Fruit fly (Drosophila melanogaster) whole organism, embryonic: ENCODE results near the gene eas.

Experiments
- ATbp ChIP-seq: fragments of 200-800 bp; sonication (Bioruptor generic); optimal IDR thresholded peaks from 2 replicates; lab custom pipeline; 2017; ENCODE audit warnings: missing biosample characterization, mild to moderate bottlenecking, missing genetic modification characterization, missing genetic modification reagents
- B-H2 ChIP-seq: fragments of 200-800 bp; sonication (Bioruptor generic); optimal IDR thresholded peaks from 2 replicates; lab custom pipeline; 2018; ENCODE audit warnings: missing biosample characterization, mild to moderate bottlenecking, missing genetic modification characterization
- CG12769 ChIP-seq: fragments of 200-800 bp; sonication (Bioruptor generic); optimal IDR thresholded peaks from 2 replicates; lab custom pipeline; 2019; ENCODE audit warnings: missing biosample characterization, mild to moderate bottlenecking, missing genetic modification characterization, moderate library complexity
- CG13894 ChIP-seq: fragments of 200-800 bp; sonication (Bioruptor generic); optimal IDR thresholded peaks from 3 replicates; lab custom pipeline; 2018; ENCODE audit warnings: missing biosample characterization, mild to moderate bottlenecking, missing genetic modification characterization, moderate library complexity
- CG14710 ChIP-seq: fragments of 200-800 bp; sonication (Bioruptor generic); optimal IDR thresholded peaks from 3 replicates; lab custom pipeline; 2019; ENCODE audit warnings: missing biosample characterization, mild to moderate bottlenecking, missing genetic modification characterization, moderate library complexity
- CG15601 ChIP-seq: fragments of 200-800 bp; sonication (Bioruptor generic); optimal IDR thresholded peaks from 3 replicates; lab custom pipeline; 2019; ENCODE audit warnings: missing biosample characterization, mild to moderate bottlenecking, missing genetic modification characterization, moderate library complexity
- CG17328 ChIP-seq: fragments of 200-800 bp; sonication (Bioruptor generic); IDR thresholded peaks from 2 replicates; pipeline ENCODE4 v1.3.6; 2022; ENCODE audit warnings: missing biosample characterization, missing genetic modification characterization
- CG1832 ChIP-seq: fragments of 200-800 bp; sonication (Bioruptor generic); optimal IDR thresholded peaks from 2 replicates; lab custom pipeline; 2017; ENCODE audit warnings: missing biosample characterization, mild to moderate bottlenecking, missing genetic modification characterization, inconsistent platforms
- CG30020 ChIP-seq: fragments of 200-800 bp; optimal IDR thresholded peaks from 2 replicates; lab custom pipeline; 2019; ENCODE audit warnings: missing biosample characterization, mild to moderate bottlenecking, missing genetic modification characterization, moderate library complexity
- CG42726 ChIP-seq: fragments of 200-800 bp; sonication (Bioruptor generic); IDR thresholded peaks from 2 replicates; pipeline ENCODE4 v1.3.6; 2022; ENCODE audit warnings: missing biosample characterization, missing genetic modification characterization; ENCODE audit not compliant: partially characterized antibody
- CG6765 ChIP-seq: fragments of 200-800 bp; sonication (Bioruptor generic); optimal IDR thresholded peaks from 3 replicates; lab custom pipeline; 2017; ENCODE audit warnings: missing biosample characterization, mild to moderate bottlenecking, missing genetic modification characterization
- CG6791 ChIP-seq: fragments of 200-800 bp; sonication (Bioruptor generic); IDR thresholded peaks from 3 replicates; pipeline ENCODE4 v1.3.6; 2022; ENCODE audit warnings: missing biosample characterization, missing genetic modification characterization; ENCODE audit not compliant: partially characterized antibody
- CG7963 ChIP-seq: fragments of 200-800 bp; sonication (Bioruptor generic); IDR thresholded peaks from 3 replicates; pipeline ENCODE4 v1.3.6; 2022; ENCODE audit warnings: missing biosample characterization, missing genetic modification characterization; ENCODE audit not compliant: partially characterized antibody
- CoRest ChIP-seq: fragments of 200-800 bp; sonication (Bioruptor generic); optimal IDR thresholded peaks from 3 replicates; lab custom pipeline; 2018; ENCODE audit warnings: missing biosample characterization, mild to moderate bottlenecking, missing genetic modification characterization, moderate library complexity
- Doc3 ChIP-seq: fragments of 200-800 bp; sonication (Bioruptor generic); IDR thresholded peaks from 3 replicates; pipeline ENCODE4 v1.3.6; 2022; ENCODE audit warnings: missing biosample characterization, missing genetic modification characterization; ENCODE audit not compliant: partially characterized antibody
- Dref ChIP-seq: fragments of 200-800 bp; sonication (Bioruptor generic); IDR thresholded peaks from 2 replicates; pipeline ENCODE4 v1.3.6; 2022; ENCODE audit warnings: missing biosample characterization, missing genetic modification characterization
- Ets97D ChIP-seq: fragments of 200-800 bp; sonication (Bioruptor generic); optimal IDR thresholded peaks from 3 replicates; lab custom pipeline; 2016; ENCODE audit warnings: missing biosample characterization, missing genetic modification characterization
- Fer1 ChIP-seq: fragments of 200-800 bp; sonication (Bioruptor generic); optimal IDR thresholded peaks from 2 replicates; lab custom pipeline; 2017; ENCODE audit warnings: missing biosample characterization, mild to moderate bottlenecking, missing genetic modification characterization
- HLH4C ChIP-seq: fragments of 200-800 bp; sonication (Bioruptor generic); IDR thresholded peaks from 3 replicates; pipeline ENCODE4 v1.3.6; 2022; ENCODE audit warnings: missing biosample characterization, missing genetic modification characterization; ENCODE audit not compliant: partially characterized antibody
- MTF-1 ChIP-seq: fragments of 200-800 bp; sonication (Bioruptor generic); optimal IDR thresholded peaks from 2 replicates; lab custom pipeline; 2018; ENCODE audit warnings: missing biosample characterization, mild to moderate bottlenecking, missing genetic modification characterization, borderline replicate concordance
- Opbp ChIP-seq: fragments of 200-800 bp; sonication (Bioruptor generic); IDR thresholded peaks from 3 replicates; pipeline ENCODE4 v1.3.6; 2022; ENCODE audit warnings: missing biosample characterization, missing genetic modification characterization; ENCODE audit not compliant: partially characterized antibody
- Pdp1 ChIP-seq, 2 experiments: fragments of 200-800 bp; sonication (Bioruptor generic); optimal IDR thresholded peaks; 3 replicates each; lab custom pipeline; 2016; ENCODE audit warnings: missing biosample characterization in 2 of 2, missing genetic modification characterization in 2 of 2, mild to moderate bottlenecking in 1 of 2, moderate library complexity in 1 of 2
- Scr ChIP-seq: fragments of 200-800 bp; sonication (Bioruptor generic); IDR thresholded peaks from 2 replicates; pipeline ENCODE4 v1.3.6; 2022; ENCODE audit warnings: missing biosample characterization, missing genetic modification characterization; ENCODE audit not compliant: partially characterized antibody
- YL-1 ChIP-seq: fragments of 200-800 bp; sonication (Bioruptor generic); optimal IDR thresholded peaks from 3 replicates; lab custom pipeline; 2017; ENCODE audit warnings: missing biosample characterization, mild to moderate bottlenecking, missing genetic modification characterization
- amos ChIP-seq: fragments of 200-800 bp; sonication (Bioruptor generic); IDR thresholded peaks from 2 replicates; pipeline ENCODE4 v1.3.6; 2022; ENCODE audit warnings: missing biosample characterization, missing genetic modification characterization; ENCODE audit not compliant: partially characterized antibody
- bbx ChIP-seq: fragments of 200-800 bp; sonication (Bioruptor generic); IDR thresholded peaks from 2 replicates; pipeline ENCODE4 v1.3.6; 2022; ENCODE audit warnings: missing biosample characterization, missing genetic modification characterization; ENCODE audit not compliant: partially characterized antibody
- bsh ChIP-seq, 2 experiments: fragments of 200-800 bp; sonication (Bioruptor generic); optimal IDR thresholded peaks; 2 replicates each; lab custom pipeline; 2017 to 2018; ENCODE audit warnings: mild to moderate bottlenecking in 2 of 2, missing biosample characterization in 2 of 2, missing genetic modification characterization in 2 of 2, moderate library complexity in 1 of 2
- chif ChIP-seq, 2 experiments: fragments of 200-800 bp; sonication (Bioruptor generic); optimal IDR thresholded peaks; 3 replicates each; lab custom pipeline; 2016; ENCODE audit warnings: missing biosample characterization in 2 of 2, missing genetic modification characterization in 2 of 2
- chinmo ChIP-seq: fragments of 200-800 bp; sonication (Bioruptor generic); IDR thresholded peaks from 4 replicates; pipeline ENCODE4 v1.3.6; 2022; ENCODE audit warnings: missing biosample characterization, missing genetic modification characterization; ENCODE audit not compliant: partially characterized antibody
- ci ChIP-seq: fragments of 200-800 bp; sonication (Bioruptor generic); IDR thresholded peaks from 3 replicates; pipeline ENCODE4 v1.3.6; 2022; ENCODE audit warnings: missing biosample characterization, missing genetic modification characterization
- ftz-f1 ChIP-seq: fragments of 200-800 bp; sonication (Bioruptor generic); optimal IDR thresholded peaks from 2 replicates; lab custom pipeline; 2016; ENCODE audit warnings: missing biosample characterization, missing genetic modification characterization
- gfzf ChIP-seq: fragments of 200-800 bp; sonication (Bioruptor generic); optimal IDR thresholded peaks from 2 replicates; lab custom pipeline; 2016; ENCODE audit warnings: missing biosample characterization, mild to moderate bottlenecking, missing genetic modification characterization, moderate library complexity
- grn ChIP-seq: fragments of 200-800 bp; sonication (Bioruptor generic); optimal IDR thresholded peaks from 3 replicates; lab custom pipeline; 2017; ENCODE audit warnings: missing biosample characterization, missing genetic modification characterization
- gsb ChIP-seq: fragments of 200-800 bp; sonication (Bioruptor generic); IDR thresholded peaks from 2 replicates; pipeline ENCODE4 v1.3.6; 2022; ENCODE audit warnings: missing biosample characterization, missing genetic modification characterization
- ken ChIP-seq: fragments of 200-800 bp; sonication (Bioruptor generic); IDR thresholded peaks from 3 replicates; pipeline ENCODE4 v1.3.6; 2022; ENCODE audit warnings: missing biosample characterization, missing genetic modification characterization
- nerfin-2 ChIP-seq: fragments of 200-800 bp; sonication (Bioruptor generic); IDR thresholded peaks from 2 replicates; pipeline ENCODE4 v1.3.6; 2022; ENCODE audit warnings: missing biosample characterization, missing genetic modification characterization; ENCODE audit not compliant: partially characterized antibody
- onecut ChIP-seq: fragments of 200-800 bp; sonication (Bioruptor generic); IDR thresholded peaks from 2 replicates; pipeline ENCODE4 v1.3.6; 2022; ENCODE audit warnings: missing biosample characterization, missing genetic modification characterization
- schlank ChIP-seq: fragments of 200-800 bp; sonication (Bioruptor generic); optimal IDR thresholded peaks from 2 replicates; lab custom pipeline; 2018; ENCODE audit warnings: missing biosample characterization, mild to moderate bottlenecking, missing genetic modification characterization
- sens-2 ChIP-seq: fragments of 200-800 bp; sonication (Bioruptor generic); IDR thresholded peaks from 2 replicates; pipeline ENCODE4 v1.3.6; 2022; ENCODE audit warnings: missing biosample characterization, missing genetic modification characterization
- sna ChIP-seq: fragments of 200-800 bp; sonication (Bioruptor generic); IDR thresholded peaks from 2 replicates; pipeline ENCODE4 v1.3.6; 2022; ENCODE audit warnings: missing biosample characterization, missing genetic modification characterization; ENCODE audit not compliant: partially characterized antibody
- sqz ChIP-seq: fragments of 200-800 bp; sonication (Bioruptor generic); optimal IDR thresholded peaks from 3 replicates; lab custom pipeline; 2018; ENCODE audit warnings: missing biosample characterization, mild to moderate bottlenecking, missing genetic modification characterization
- tin ChIP-seq: fragments of 200-800 bp; sonication (Bioruptor generic); optimal IDR thresholded peaks from 3 replicates; lab custom pipeline; 2016; ENCODE audit warnings: missing biosample characterization, missing genetic modification characterization
- tna ChIP-seq: fragments of 200-800 bp; sonication (Bioruptor generic); IDR thresholded peaks from 2 replicates; pipeline ENCODE4 v1.3.6; 2022; ENCODE audit warnings: missing biosample characterization, missing genetic modification characterization; ENCODE audit not compliant: partially characterized antibody
- unc-4 ChIP-seq: fragments of 200-800 bp; sonication (Bioruptor generic); IDR thresholded peaks from 2 replicates; pipeline ENCODE4 v1.3.6; 2022; ENCODE audit warnings: missing biosample characterization, missing genetic modification characterization; ENCODE audit not compliant: partially characterized antibody
- zen2 ChIP-seq: fragments of 200-800 bp; sonication (Bioruptor generic); IDR thresholded peaks from 3 replicates; pipeline ENCODE4 v1.3.6; 2022; ENCODE audit warnings: missing biosample characterization, missing genetic modification characterization; ENCODE audit not compliant: partially characterized antibody

eas gene

dm6 chrX:16323063-16323462 lies 44.9 kb downstream of the eas start, which contains the start of the genes CG9917 and CG32579 (continued):
- TF ChIP-seq bsh (GFP tag; optimal IDR thresholded peaks at IDR 0.05; lab: Kevin White, UChicago) (no peak), CG1832 (GFP tag; lab: Kevin White, UChicago) (no peak), YL-1 (peak; percentile 19), ftz-f1 (GFP tag; lab: Kevin White, UChicago) (peak; percentile 56), bbx (GFP tag; lab: Robert Waterston, UW) (peak; percentile 90), CG7963 (peak; percentile 79), Ets97D (peak; percentile 55), nerfin-2 (GFP tag; lab: Robert Waterston, UW) (peak; percentile 78), Pdp1 (GFP tag; optimal IDR thresholded peaks at IDR 0.05; lab: Kevin White, UChicago) (peak in 1 of 2 experiments; percentile 6), CG13894 (peak; percentile 37), CG30020 (tag; lab: Kevin White, UChicago) (peak; percentile 28), Dref (GFP tag; lab: Robert Waterston, UW) (peak; percentile 92), ken (GFP tag; lab: Robert Waterston, UW) (no peak), gsb (GFP tag; lab: Robert Waterston, UW) (no peak), Fer1 (GFP tag; lab: Kevin White, UChicago) (peak; percentile 13), zen2 (GFP tag; lab: Robert Waterston, UW) (peak; percentile 73; the same call in 2 of the 3 replicates), Opbp (peak; percentile 89; the same call in 2 of the 3 replicates), grn (peak; percentile 7), CG42726 (peak; percentile 72; the same call in 1 of the 2 replicates), CG14710 (peak; percentile 5), tna (GFP tag; lab: Robert Waterston, UW) (peak; percentile 60; the same call in 1 of the 2 replicates), amos (peak; percentile 86), CG6791 (GFP tag; lab: Robert Waterston, UW) (peak; percentile 86), chif (GFP tag; optimal IDR thresholded peaks at IDR 0.05; lab: Kevin White, UChicago) (no peak), CoRest (peak; percentile 10), CG17328 (GFP tag; lab: Robert Waterston, UW) (peak; percentile 31; the same call in 1 of the 2 replicates), sna (GFP tag; lab: Robert Waterston, UW) (peak; percentile 63), MTF-1 (GFP tag; lab: Kevin White, UChicago) (no peak), tin (no peak), chinmo (GFP tag; lab: Robert Waterston, UW) (peak; percentile 83; the same call in 2 of the 4 replicates), CG12769 (tag; lab: Kevin White, UChicago) (peak; percentile 45), HLH4C (GFP tag; lab: Robert Waterston, UW) (peak; percentile 82), unc-4 (peak; percentile 78), B-H2 (GFP tag; lab: Kevin White, UChicago) (peak; percentile 7), Doc3 (GFP tag; lab: Robert Waterston, UW) (peak; percentile 63), Scr (GFP tag; lab: Robert Waterston, UW) (peak; percentile 78), gfzf (no peak)

- TF ChIP-seq sqz (GFP tag; lab: Kevin White, UChicago), result no peak
- TF ChIP-seq CG6765 (GFP tag; lab: Kevin White, UChicago), result no peak
- no peak for TF ChIP-seq sens-2 (GFP tag; lab: Robert Waterston, UW)
- TF ChIP-seq schlank (tag; lab: Kevin White, UChicago), result no peak
- TF ChIP-seq ATbp, result no peak
- no peak for TF ChIP-seq CG15601
- TF ChIP-seq onecut (GFP tag; lab: Robert Waterston, UW), result no peak
- TF ChIP-seq ci (GFP tag; lab: Robert Waterston, UW), result no peak
Measured at dm6 chrX:16323536-16323935, 45.4 kb downstream of the eas start.
